Fruit fly (Drosophila melanogaster) whole organism, embryonic: Measurements from ENCODE around the gene IntS6.

Source experiments
- Abd-B ChIP-seq: fragments of 200-800 bp; sonication (Bioruptor generic); optimal IDR thresholded peaks from 2 replicates; lab custom pipeline; 2018; ENCODE audit warnings: missing biosample characterization, mild to moderate bottlenecking, missing genetic modification characterization, moderate library complexity
- B-H2 ChIP-seq: fragments of 200-800 bp; sonication (Bioruptor generic); optimal IDR thresholded peaks from 2 replicates; lab custom pipeline; 2018; ENCODE audit warnings: missing biosample characterization, mild to moderate bottlenecking, missing genetic modification characterization
- BEAF-32 ChIP-seq: fragments of 200-800 bp; sonication (Bioruptor generic); optimal IDR thresholded peaks from 3 replicates; lab custom pipeline; 2017; ENCODE audit warnings: missing biosample characterization, missing genetic modification characterization, mild to moderate bottlenecking, moderate library complexity, missing genetic modification reagents
- CG10366 ChIP-seq: fragments of 200-800 bp; sonication (Bioruptor generic); IDR thresholded peaks from 2 replicates; pipeline ENCODE4 v1.3.6; 2022; ENCODE audit warnings: missing biosample characterization, missing genetic modification characterization
- CG10462 ChIP-seq: fragments of 200-800 bp; sonication (Bioruptor generic); optimal IDR thresholded peaks from 2 replicates; lab custom pipeline; 2016; ENCODE audit warnings: missing biosample characterization, missing genetic modification characterization
- CG12104 ChIP-seq: fragments of 200-800 bp; sonication (Bioruptor generic); optimal IDR thresholded peaks from 3 replicates; lab custom pipeline; 2016; ENCODE audit warnings: missing biosample characterization, missing genetic modification characterization
- CG13424 ChIP-seq: fragments of 200-800 bp; sonication (Bioruptor generic); optimal IDR thresholded peaks from 2 replicates; lab custom pipeline; 2019; ENCODE audit warnings: missing biosample characterization, mild to moderate bottlenecking, missing genetic modification characterization, moderate library complexity
- CG14050 ChIP-seq: fragments of 200-800 bp; sonication (Bioruptor generic); IDR thresholded peaks from 3 replicates; pipeline ENCODE4 v1.3.6; 2022; ENCODE audit warnings: missing biosample characterization, missing genetic modification characterization
- CG14441 ChIP-seq: fragments of 200-800 bp; sonication (Bioruptor generic); IDR thresholded peaks from 2 replicates; pipeline ENCODE4 v1.3.6; 2022; ENCODE audit warnings: missing biosample characterization, missing genetic modification characterization
- CG14860 ChIP-seq: fragments of 200-800 bp; sonication (Bioruptor generic); IDR thresholded peaks from 3 replicates; pipeline ENCODE4 v1.3.6; 2022; ENCODE audit warnings: missing biosample characterization, missing genetic modification characterization; ENCODE audit not compliant: partially characterized antibody
- CG15514 ChIP-seq: fragments of 200-800 bp; sonication (Bioruptor generic); optimal IDR thresholded peaks from 3 replicates; lab custom pipeline; 2017; ENCODE audit warnings: missing biosample characterization, missing genetic modification characterization, mild to moderate bottlenecking, moderate library complexity, missing genetic modification reagents
- CG16813 ChIP-seq: fragments of 200-800 bp; sonication (Bioruptor generic); IDR thresholded peaks from 3 replicates; pipeline ENCODE4 v1.3.6; 2022; ENCODE audit warnings: missing biosample characterization, missing genetic modification characterization; ENCODE audit not compliant: partially characterized antibody
- CG16815 ChIP-seq: fragments of 200-800 bp; sonication (Bioruptor generic); optimal IDR thresholded peaks from 3 replicates; lab custom pipeline; 2017; ENCODE audit warnings: missing biosample characterization, mild to moderate bottlenecking, missing genetic modification characterization
- CG17361 ChIP-seq: fragments of 200-800 bp; sonication (Bioruptor generic); IDR thresholded peaks from 3 replicates; pipeline ENCODE4 v1.3.6; 2022; ENCODE audit warnings: missing biosample characterization, missing genetic modification characterization
- CG17385 ChIP-seq: fragments of 200-800 bp; sonication (Bioruptor generic); optimal IDR thresholded peaks from 3 replicates; lab custom pipeline; 2018; ENCODE audit warnings: missing biosample characterization, mild to moderate bottlenecking, missing genetic modification characterization
- CG18011 ChIP-seq: fragments of 200-800 bp; sonication (Bioruptor generic); optimal IDR thresholded peaks from 2 replicates; lab custom pipeline; 2017; ENCODE audit warnings: missing biosample characterization, missing genetic modification characterization, mild to moderate bottlenecking, moderate library complexity, missing genotype
- CG2116 ChIP-seq: fragments of 200-800 bp; sonication (Bioruptor generic); optimal IDR thresholded peaks from 3 replicates; lab custom pipeline; 2018; ENCODE audit warnings: missing biosample characterization, mild to moderate bottlenecking, missing genetic modification characterization
- CG2875 ChIP-seq: fragments of 200-800 bp; sonication (Bioruptor generic); optimal IDR thresholded peaks from 2 replicates; lab custom pipeline; 2017; ENCODE audit warnings: missing biosample characterization, mild to moderate bottlenecking, missing genetic modification characterization, missing genetic modification reagents
- CG31441 ChIP-seq: fragments of 200-800 bp; sonication (Bioruptor generic); IDR thresholded peaks from 2 replicates; pipeline ENCODE4 v1.3.6; 2022; ENCODE audit warnings: missing biosample characterization, missing genetic modification characterization
- CG3407 ChIP-seq: fragments of 200-800 bp; sonication (Bioruptor generic); optimal IDR thresholded peaks from 2 replicates; lab custom pipeline; 2018; ENCODE audit warnings: missing biosample characterization, mild to moderate bottlenecking, missing genetic modification characterization
- CG34224 ChIP-seq: fragments of 200-800 bp; sonication (Bioruptor generic); IDR thresholded peaks from 3 replicates; pipeline ENCODE4 v1.3.6; 2022; ENCODE audit warnings: missing biosample characterization, missing genetic modification characterization; ENCODE audit not compliant: partially characterized antibody
- CG42726 ChIP-seq: fragments of 200-800 bp; sonication (Bioruptor generic); IDR thresholded peaks from 2 replicates; pipeline ENCODE4 v1.3.6; 2022; ENCODE audit warnings: missing biosample characterization, missing genetic modification characterization; ENCODE audit not compliant: partially characterized antibody
- CG4360 ChIP-seq: fragments of 200-800 bp; sonication (Bioruptor generic); IDR thresholded peaks from 2 replicates; pipeline ENCODE4 v1.3.6; 2022; ENCODE audit warnings: missing biosample characterization, missing genetic modification characterization
- Dek ChIP-seq: fragments of 200-800 bp; sonication (Bioruptor generic); optimal IDR thresholded peaks from 3 replicates; lab custom pipeline; 2019; ENCODE audit warnings: missing biosample characterization, mild to moderate bottlenecking, missing genetic modification characterization, moderate library complexity
- Elba2 ChIP-seq: fragments of 200-800 bp; sonication (Bioruptor generic); optimal IDR thresholded peaks from 3 replicates; lab custom pipeline; 2016; ENCODE audit warnings: missing biosample characterization, missing genetic modification characterization
- HLH54F ChIP-seq: fragments of 200-800 bp; sonication (Bioruptor generic); optimal IDR thresholded peaks from 3 replicates; lab custom pipeline; 2016; ENCODE audit warnings: missing biosample characterization, missing genetic modification characterization
- Hmx ChIP-seq: fragments of 200-800 bp; sonication (Bioruptor generic); optimal IDR thresholded peaks from 2 replicates; lab custom pipeline; 2016; ENCODE audit warnings: missing biosample characterization, missing genetic modification characterization
- Lpt ChIP-seq: fragments of >200 bp; optimal IDR thresholded peaks from 2 replicates; lab custom pipeline; 2018; ENCODE audit warnings: missing biosample characterization, missing genetic modification characterization
- Mrtf ChIP-seq: fragments of 200-800 bp; sonication (Bioruptor generic); IDR thresholded peaks from 3 replicates; pipeline ENCODE4 v1.3.6; 2022; ENCODE audit warnings: missing biosample characterization, missing genetic modification characterization
- NC2α ChIP-seq: fragments of 200-800 bp; sonication (Bioruptor generic); optimal IDR thresholded peaks from 2 replicates; lab custom pipeline; 2016; ENCODE audit warnings: missing biosample characterization, missing genetic modification characterization
- Opbp ChIP-seq: fragments of 200-800 bp; sonication (Bioruptor generic); IDR thresholded peaks from 3 replicates; pipeline ENCODE4 v1.3.6; 2022; ENCODE audit warnings: missing biosample characterization, missing genetic modification characterization; ENCODE audit not compliant: partially characterized antibody
- Xbp1 ChIP-seq: fragments of 200-800 bp; sonication (Bioruptor generic); optimal IDR thresholded peaks from 3 replicates; lab custom pipeline; 2016; ENCODE audit warnings: missing biosample characterization, mild to moderate bottlenecking, missing genetic modification characterization
- cg ChIP-seq: fragments of 200-800 bp; sonication (Bioruptor generic); optimal IDR thresholded peaks from 3 replicates; lab custom pipeline; 2019; ENCODE audit warnings: missing biosample characterization, mild to moderate bottlenecking, missing genetic modification characterization, moderate library complexity
- corto ChIP-seq: fragments of 200-800 bp; sonication (Bioruptor generic); optimal IDR thresholded peaks from 2 replicates; lab custom pipeline; 2016; ENCODE audit warnings: missing biosample characterization, mild to moderate bottlenecking, missing genetic modification characterization, moderate library complexity
- crp ChIP-seq, 2 experiments: fragments of 200-800 bp; sonication (Bioruptor generic); optimal IDR thresholded peaks; 2 replicates in 1 of 2; 3 replicates in 1 of 2; lab custom pipeline; 2017; ENCODE audit warnings: missing biosample characterization in 2 of 2, missing genetic modification characterization in 2 of 2, mild to moderate bottlenecking in 1 of 2, moderate library complexity in 1 of 2
- emc ChIP-seq: fragments of 200-800 bp; sonication (Bioruptor generic); optimal IDR thresholded peaks from 2 replicates; lab custom pipeline; 2016; ENCODE audit warnings: missing biosample characterization, missing genetic modification characterization
- ham ChIP-seq: fragments of 200-800 bp; sonication (Bioruptor generic); IDR thresholded peaks from 2 replicates; pipeline ENCODE4 v1.3.6; 2022; ENCODE audit warnings: missing biosample characterization, missing genetic modification characterization
- hth ChIP-seq: fragments of >200 bp; optimal IDR thresholded peaks from 2 replicates; lab custom pipeline; 2017; ENCODE audit warnings: inconsistent platforms
- jumu ChIP-seq: fragments of 200-800 bp; sonication (Bioruptor generic); optimal IDR thresholded peaks from 3 replicates; lab custom pipeline; 2016; ENCODE audit warnings: missing biosample characterization, missing genetic modification characterization
- nmo ChIP-seq: fragments of 200-800 bp; sonication (Bioruptor generic); optimal IDR thresholded peaks from 2 replicates; lab custom pipeline; 2018; ENCODE audit warnings: missing biosample characterization, mild to moderate bottlenecking, missing genetic modification characterization, moderate library complexity
- otp ChIP-seq: fragments of 200-800 bp; sonication (Bioruptor generic); IDR thresholded peaks from 3 replicates; pipeline ENCODE4, ENCODE4 v1.3.6; 2022; ENCODE audit warnings: missing biosample characterization, missing genetic modification characterization
- p53 ChIP-seq: fragments of 200-800 bp; sonication (Bioruptor generic); optimal IDR thresholded peaks from 2 replicates; lab custom pipeline; 2016; ENCODE audit warnings: missing biosample characterization, missing genetic modification characterization
- peb ChIP-seq: fragments of 200-800 bp; sonication (Bioruptor generic); IDR thresholded peaks from 2 replicates; pipeline ENCODE4 v1.3.6; 2022; ENCODE audit warnings: missing biosample characterization, missing genetic modification characterization
- psq ChIP-seq: fragments of 200-800 bp; sonication (Bioruptor generic); optimal IDR thresholded peaks from 2 replicates; lab custom pipeline; 2017; ENCODE audit warnings: missing biosample characterization, missing genetic modification characterization
- ranshi ChIP-seq: fragments of 200-800 bp; sonication (Bioruptor generic); IDR thresholded peaks from 2 replicates; pipeline ENCODE4 v1.3.6; 2022; ENCODE audit warnings: missing biosample characterization, missing genetic modification characterization
- sens-2 ChIP-seq: fragments of 200-800 bp; sonication (Bioruptor generic); IDR thresholded peaks from 2 replicates; pipeline ENCODE4 v1.3.6; 2022; ENCODE audit warnings: missing biosample characterization, missing genetic modification characterization
- slbo ChIP-seq: fragments of 200-800 bp; sonication (Bioruptor generic); IDR thresholded peaks from 2 replicates; pipeline ENCODE4 v1.3.6; 2022; ENCODE audit warnings: missing biosample characterization, missing genetic modification characterization
- tgo ChIP-seq: fragments of 200-800 bp; sonication (Bioruptor generic); IDR thresholded peaks from 3 replicates; pipeline ENCODE4 v1.3.6; 2022; ENCODE audit warnings: missing biosample characterization, missing genetic modification characterization
- tio ChIP-seq: fragments of 200-800 bp; sonication (Bioruptor generic); optimal IDR thresholded peaks from 2 replicates; lab custom pipeline; 2017; ENCODE audit warnings: missing biosample characterization, missing genetic modification characterization, inconsistent platforms
- tll ChIP-seq, 2 experiments: fragments of 200-800 bp in 1 of 2; fragments of >200 bp in 1 of 2; sonication (Bioruptor generic) in 1 of 2; optimal IDR thresholded peaks; 2 replicates each; lab custom pipeline; 2017 to 2019; ENCODE audit warnings: missing biosample characterization in 2 of 2, missing genetic modification characterization in 2 of 2, mild to moderate bottlenecking in 1 of 2, moderate library complexity in 1 of 2
- zen ChIP-seq: fragments of 200-800 bp; sonication (Bioruptor generic); optimal IDR thresholded peaks from 3 replicates; lab custom pipeline; 2018; ENCODE audit warnings: missing biosample characterization, mild to moderate bottlenecking, missing genetic modification characterization, moderate library complexity

IntS6 gene

DNA sequence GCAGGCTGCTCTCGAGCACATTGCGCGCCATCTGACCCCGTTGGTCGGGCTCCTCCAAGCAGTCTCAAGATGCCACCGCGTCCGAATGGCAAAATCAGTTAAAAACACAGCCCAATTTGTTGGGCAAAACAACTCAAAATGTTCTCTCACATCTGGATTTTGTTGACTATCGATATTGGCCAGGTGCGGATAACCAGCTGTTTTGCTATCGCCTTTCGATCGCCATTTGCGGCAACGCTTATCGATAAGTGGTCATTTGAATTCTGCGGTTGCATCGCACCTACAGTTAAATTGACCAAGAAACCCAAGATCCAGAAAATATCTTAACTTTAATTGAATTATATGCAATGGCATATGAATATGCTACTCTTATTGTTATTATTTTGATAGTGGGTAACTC is 52.0 kb downstream of the IntS6 start, which contains the start of gene CG3149 (continued):
- TF ChIP-seq CG34224 (GFP tag; lab: Robert Waterston, UW) (peak; percentile 81), slbo (no peak), Lpt (no peak), p53 (GFP tag; lab: Kevin White, UChicago) (no peak), zen (tag; lab: Kevin White, UChicago) (no peak), CG4360 (GFP tag; lab: Robert Waterston, UW) (no peak), nmo (GFP tag; lab: Kevin White, UChicago) (no peak), CG2116 (peak; percentile 68), CG12104 (GFP tag; lab: Kevin White, UChicago) (no peak), otp (GFP tag; lab: Robert Waterston, UW) (no peak), CG17361 (GFP tag; lab: Robert Waterston, UW) (no peak), CG10462 (GFP tag; lab: Kevin White, UChicago) (no peak), tio (no peak), CG10366 (GFP tag; lab: Robert Waterston, UW) (no peak), ham (no peak), CG3407 (GFP tag; lab: Kevin White, UChicago) (no peak), CG31441 (GFP tag; lab: Robert Waterston, UW) (no peak), peb (GFP tag; lab: Robert Waterston, UW) (no peak), NC2α (GFP tag; lab: Kevin White, UChicago) (no peak), crp (GFP tag; optimal IDR thresholded peaks at IDR 0.05; lab: Kevin White, UChicago) (peak; percentile 5 to 88), sens-2 (GFP tag; lab: Robert Waterston, UW) (no peak), Hmx (GFP tag; lab: Kevin White, UChicago) (no peak), hth (lab: Kevin White, UChicago) (no peak), CG16813 (GFP tag; lab: Robert Waterston, UW) (peak; percentile 62), CG42726 (GFP tag; lab: Robert Waterston, UW) (peak; percentile 24; the same call in 1 of the 2 replicates), cg (no peak), emc (no peak), CG15514 (GFP tag; lab: Kevin White, UChicago) (peak; percentile 31), CG14860 (GFP tag; lab: Robert Waterston, UW) (peak; percentile 71), Mrtf (GFP tag; lab: Robert Waterston, UW) (no peak), jumu (GFP tag; lab: Kevin White, UChicago) (no peak), Elba2 (GFP tag; lab: Kevin White, UChicago) (no peak), Opbp (GFP tag; lab: Robert Waterston, UW) (peak; percentile 73; the same call in 2 of the 3 replicates), BEAF-32 (peak; percentile 66), CG2875 (GFP tag; lab: Kevin White, UChicago) (no peak), tgo (GFP tag; lab: Robert Waterston, UW) (no peak), psq (GFP tag; lab: Kevin White, UChicago) (no peak), CG14050 (GFP tag; lab: Robert Waterston, UW) (no peak), Dek (tag; lab: Kevin White, UChicago) (no peak), tll (GFP tag; optimal IDR thresholded peaks at IDR 0.05; lab: Kevin White, UChicago) (no peak), HLH54F (GFP tag; lab: Kevin White, UChicago) (no peak), corto (GFP tag; lab: Kevin White, UChicago) (no peak), CG16815 (GFP tag; lab: Kevin White, UChicago) (no peak), B-H2 (no peak), Abd-B (GFP tag; lab: Kevin White, UChicago) (no peak), ranshi (GFP tag; lab: Robert Waterston, UW) (no peak), CG17385 (GFP tag; lab: Kevin White, UChicago) (no peak), CG13424 (tag; lab: Kevin White, UChicago) (no peak), CG14441 (GFP tag; lab: Robert Waterston, UW) (no peak), CG18011 (GFP tag; lab: Kevin White, UChicago) (no peak), Xbp1 (GFP tag; lab: Kevin White, UChicago) (no peak)
